Worm (Caenorhabditis elegans): ENCODE results near the gene F52E1.9.

F52E1.9 gene

DNA sequence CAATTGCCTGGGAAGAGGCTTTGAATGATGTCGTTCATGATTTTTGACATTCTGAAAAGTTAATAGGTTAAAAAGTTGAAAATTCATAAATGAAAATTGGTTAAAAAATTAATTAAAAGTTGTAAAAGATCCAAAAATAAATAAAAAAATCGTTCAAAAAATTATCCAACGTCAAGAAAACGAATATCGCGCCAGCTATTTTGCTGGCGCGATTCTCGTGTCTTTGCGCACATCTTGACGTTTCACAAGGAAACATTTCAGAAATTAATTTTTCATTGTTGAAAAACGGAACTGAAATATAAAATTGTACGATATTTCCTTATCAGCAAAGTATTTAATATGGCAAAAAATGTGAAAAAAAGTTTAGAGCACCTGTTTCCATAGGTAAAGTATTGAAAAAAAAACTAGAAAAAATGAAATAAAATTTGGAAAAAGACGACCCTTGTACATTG, 43.3 kb downstream of the F52E1.9 start, which contains the start of gene mpdu-1 (continued):
- peak; percentile 22 for TF ChIP-seq skn-1 (tag; optimal IDR thresholded peaks at IDR 0.05)
- TF ChIP-seq unc-30 (tag; optimal IDR thresholded peaks at IDR 0.05) = no peak
- TF ChIP-seq C34B4.2 (tag; optimal IDR thresholded peaks at IDR 0.05) = no peak
- TF ChIP-seq snu-23 (GFP tag; optimal IDR thresholded peaks at IDR 0.05) = peak; percentile 76
- TF ChIP-seq elt-2 (tag; optimal IDR thresholded peaks at IDR 0.05) = peak; percentile 77
- TF ChIP-seq dsc-1 (tag; optimal IDR thresholded peaks at IDR 0.05) = peak; percentile 71
- TF ChIP-seq mef-2 (tag; optimal IDR thresholded peaks at IDR 0.05) = no peak
- peak; percentile 74 for TF ChIP-seq tbx-2 (tag; optimal IDR thresholded peaks at IDR 0.05)
- TF ChIP-seq lin-15B (tag; optimal IDR thresholded peaks at IDR 0.05) = peak; percentile 8
- TF ChIP-seq xbp-1 (tag; optimal IDR thresholded peaks at IDR 0.05) = peak; percentile 85
- TF ChIP-seq sptf-1 (tag; optimal IDR thresholded peaks at IDR 0.05) = no peak
- TF ChIP-seq ama-1 (optimal IDR thresholded peaks at IDR 0.05) = no peak
- peak; percentile 24 for TF ChIP-seq lin-13 (GFP tag; optimal IDR thresholded peaks at IDR 0.05)
- no peak for TF ChIP-seq tlp-1 (tag; optimal IDR thresholded peaks at IDR 0.05)
- no peak for TF ChIP-seq unc-98 (GFP tag; IDR thresholded peaks at IDR 0.05)
- peak; percentile 31 for TF ChIP-seq unc-130 (tag; optimal IDR thresholded peaks at IDR 0.05)
- TF ChIP-seq zip-4 (GFP tag; optimal IDR thresholded peaks at IDR 0.05) = peak; percentile 3
- no peak for TF ChIP-seq ceh-63 (GFP tag; optimal IDR thresholded peaks at IDR 0.05)
- peak; percentile 34; the same call in 1 of the 2 replicates for TF ChIP-seq grh-1 (GFP tag; IDR thresholded peaks at IDR 0.05)
- TF ChIP-seq nhr-71 (tag; optimal IDR thresholded peaks at IDR 0.05) = peak; percentile 80
- TF ChIP-seq lin-39 (tag; optimal IDR thresholded peaks at IDR 0.05) = peak; percentile 61
- no peak for TF ChIP-seq efl-3 (GFP tag; optimal IDR thresholded peaks at IDR 0.05)
- peak; percentile 63 for TF ChIP-seq irx-1 (tag; optimal IDR thresholded peaks at IDR 0.05)
- no peak for TF ChIP-seq nhr-84 (tag; optimal IDR thresholded peaks at IDR 0.05)
- TF ChIP-seq nhr-19 (GFP tag; conservative IDR thresholded peaks at IDR 0.05) = peak; percentile 77
- TF ChIP-seq ces-1 (GFP tag; optimal IDR thresholded peaks at IDR 0.05) = no peak
- peak; percentile 76 for TF ChIP-seq nhr-47 (tag; optimal IDR thresholded peaks at IDR 0.05)
- no peak for TF ChIP-seq isw-1 (GFP tag; IDR thresholded peaks at IDR 0.05)
- TF ChIP-seq egl-27 (tag; optimal IDR thresholded peaks at IDR 0.05) = no peak
- TF ChIP-seq hpl-2 (GFP tag; optimal IDR thresholded peaks at IDR 0.05) = no peak
- peak; percentile 53 to 83 (median 58) for TF ChIP-seq ceh-82 (tag; optimal IDR thresholded peaks at IDR 0.05)
- TF ChIP-seq hlh-4 (tag; optimal IDR thresholded peaks at IDR 0.05) = no peak
- no peak for TF ChIP-seq ceh-90 (tag; optimal IDR thresholded peaks at IDR 0.05)
- TF ChIP-seq lir-3 (tag; optimal IDR thresholded peaks at IDR 0.05; ENCODE audit: poor library complexity) = no peak
- TF ChIP-seq ceh-88 (GFP tag; IDR thresholded peaks at IDR 0.05) = no peak
- TF ChIP-seq unc-86 (tag; optimal IDR thresholded peaks at IDR 0.05) = peak; percentile 30
- peak; percentile 8 for TF ChIP-seq nhr-77 (tag; optimal IDR thresholded peaks at IDR 0.05)
- TF ChIP-seq mep-1 (tag; optimal IDR thresholded peaks at IDR 0.05) = peak; percentile 93
- no peak for TF ChIP-seq fos-1 (tag; optimal IDR thresholded peaks at IDR 0.05)
- TF ChIP-seq elt-3 (tag; optimal IDR thresholded peaks at IDR 0.05) = peak in 2 of 6 experiments; percentile 32 to 69
- TF ChIP-seq pag-3 (tag; optimal IDR thresholded peaks at IDR 0.05; ENCODE audit: borderline replicate concordance, insufficient read depth) = no peak
- no peak for TF ChIP-seq aly-2 (tag; optimal IDR thresholded peaks at IDR 0.05)
- no peak for TF ChIP-seq nhr-11 (tag; optimal IDR thresholded peaks at IDR 0.05)
- TF ChIP-seq hlh-17 (GFP tag; optimal IDR thresholded peaks at IDR 0.05; ENCODE audit: borderline replicate concordance) = no peak
- TF ChIP-seq C16A3.4 (tag; optimal IDR thresholded peaks at IDR 0.05) = peak; percentile 79
- TF ChIP-seq jun-1 (tag; optimal IDR thresholded peaks at IDR 0.05) = no peak
- TF ChIP-seq F16B12.6 (tag; optimal IDR thresholded peaks at IDR 0.05) = no peak
- peak; percentile 72 for TF ChIP-seq blmp-1 (tag; optimal IDR thresholded peaks at IDR 0.05)
- peak; percentile 89 for TF ChIP-seq snpc-4 (tag; optimal IDR thresholded peaks at IDR 0.05)
- peak; percentile 78 for TF ChIP-seq nhr-20 (tag; optimal IDR thresholded peaks at IDR 0.05)
- no peak for TF ChIP-seq Y116A8C.19 (tag; optimal IDR thresholded peaks at IDR 0.05; ENCODE audit: borderline replicate concordance)
- TF ChIP-seq aha-1 (tag; optimal IDR thresholded peaks at IDR 0.05) = no peak
- peak; percentile 21 for TF ChIP-seq fkh-8 (tag; optimal IDR thresholded peaks at IDR 0.05)
- TF ChIP-seq alr-1 (tag; optimal IDR thresholded peaks at IDR 0.05; ENCODE audit: borderline replicate concordance) = no peak

Measured in whole organism, L1 larva.